Worm (Caenorhabditis elegans): ENCODE data around the gene F27E5.5.

F27E5.5 gene

DNA sequence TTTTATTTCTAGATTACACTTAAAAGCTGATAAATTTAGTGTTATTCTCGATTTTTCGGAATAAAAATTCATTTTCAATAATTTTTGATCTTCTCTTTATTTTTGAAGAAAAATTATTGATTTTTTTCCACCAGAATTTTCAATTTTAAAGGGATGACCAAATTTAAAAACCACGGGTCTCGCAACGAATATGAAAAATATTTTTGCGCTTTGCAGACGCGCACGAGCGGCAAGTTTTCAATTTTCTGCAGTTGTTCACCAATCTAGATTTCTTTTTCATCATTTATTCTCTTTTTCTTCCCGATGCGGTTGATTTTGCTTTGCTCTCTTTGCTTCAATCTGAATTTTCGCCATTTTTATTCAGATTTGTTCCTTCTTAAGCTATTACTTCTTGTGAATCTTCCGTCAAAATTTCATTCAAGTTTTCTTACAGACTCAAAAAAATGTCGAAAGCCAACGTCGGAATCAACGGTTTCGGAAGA, 39.2 kb upstream of the F27E5.5 start, which contains the start of gene gpd-4:
TSS of gene gpd-4 (plus strand) at position 432 of the 482 bp plus-strand sequence.
- TF ChIP-seq unc-39 (tag; optimal IDR thresholded peaks at IDR 0.05) (no peak), pha-4 (tag; optimal IDR thresholded peaks at IDR 0.05) (no peak), elt-1 (tag; optimal IDR thresholded peaks at IDR 0.05) (no peak), nhr-28 (tag; optimal IDR thresholded peaks at IDR 0.05) (no peak), nhr-76 (tag; optimal IDR thresholded peaks at IDR 0.05) (no peak), fkh-2 (tag; optimal IDR thresholded peaks at IDR 0.05) (no peak), nhr-23 (tag; optimal IDR thresholded peaks at IDR 0.05) (no peak), unc-62 (GFP tag; optimal IDR thresholded peaks at IDR 0.05) (no peak), ceh-9 (tag; optimal IDR thresholded peaks at IDR 0.05) (no peak), egl-27 (tag; optimal IDR thresholded peaks at IDR 0.05) (no peak), hmg-11 (tag; optimal IDR thresholded peaks at IDR 0.05) (no peak)

DNA sequence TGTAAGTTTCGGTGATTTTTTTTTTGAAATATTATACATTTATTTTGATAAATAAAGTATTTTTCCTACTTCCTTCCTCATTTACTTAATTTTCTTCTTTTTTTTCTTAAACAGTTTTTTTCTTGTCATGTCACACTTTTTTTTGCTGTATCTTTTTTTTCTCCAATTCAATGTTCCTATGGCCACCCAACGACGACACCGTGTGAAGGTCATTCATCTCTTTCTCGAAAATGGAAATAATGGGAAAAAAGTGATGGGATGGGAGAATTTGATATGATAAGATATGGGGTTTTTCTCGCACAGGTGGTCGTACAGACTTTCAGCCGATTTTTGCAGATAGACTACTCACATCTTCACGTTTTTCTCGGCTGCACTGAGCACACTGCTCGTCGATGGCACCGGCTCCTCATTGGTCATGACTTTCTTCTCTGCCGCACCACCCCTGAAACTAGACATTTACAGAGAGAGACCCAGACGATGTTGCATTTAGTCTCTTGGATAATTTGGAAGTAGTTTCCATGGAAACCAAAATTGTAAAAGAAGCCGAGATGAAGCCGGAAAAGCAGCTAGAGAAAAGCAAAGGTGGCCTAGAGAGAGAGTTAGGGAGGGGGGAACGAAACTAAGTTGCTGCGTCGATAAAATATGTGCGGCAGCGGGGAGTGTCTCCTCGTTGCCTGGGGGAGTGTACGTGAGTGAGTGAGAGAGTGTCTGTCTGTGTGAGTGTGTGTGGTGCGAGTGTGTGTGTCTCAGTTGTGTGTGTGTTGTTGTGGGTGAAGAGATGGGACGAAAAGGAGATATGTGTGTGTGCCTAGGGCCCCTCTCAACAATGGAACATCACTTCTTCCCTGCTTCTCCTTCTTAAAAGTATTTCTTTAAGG, 37.5 kb upstream of the F27E5.5 start, which contains the start of gene daf-19:
TSS of gene daf-19 (minus strand) at position 442 of the 878 bp plus-strand sequence.
- TF ChIP-seq zag-1 (tag; optimal IDR thresholded peaks at IDR 0.05) (no peak), ceh-28 (tag; optimal IDR thresholded peaks at IDR 0.05) (no peak), skn-1 (tag; optimal IDR thresholded peaks at IDR 0.05) (no peak), snpc-4 (tag; optimal IDR thresholded peaks at IDR 0.05) (no peak), nhr-237 (tag; optimal IDR thresholded peaks at IDR 0.05) (no peak), nhr-23 (tag; optimal IDR thresholded peaks at IDR 0.05) (peak; percentile 26), nhr-76 (tag; optimal IDR thresholded peaks at IDR 0.05) (no peak), aly-2 (tag; optimal IDR thresholded peaks at IDR 0.05) (no peak), nhr-11 (tag; optimal IDR thresholded peaks at IDR 0.05) (peak; percentile 95), egl-27 (tag; optimal IDR thresholded peaks at IDR 0.05) (no peak), nhr-77 (tag; optimal IDR thresholded peaks at IDR 0.05) (no peak), mml-1 (tag; optimal IDR thresholded peaks at IDR 0.05) (no peak), nhr-67 (tag; optimal IDR thresholded peaks at IDR 0.05) (no peak), lin-15B (tag; optimal IDR thresholded peaks at IDR 0.05) (peak; percentile 55), ama-1 (optimal IDR thresholded peaks at IDR 0.05) (peak; percentile 38), daf-12 (tag; optimal IDR thresholded peaks at IDR 0.05) (no peak), jun-1 (tag; optimal IDR thresholded peaks at IDR 0.05) (no peak), ztf-11 (tag; optimal IDR thresholded peaks at IDR 0.05) (no peak), elt-3 (tag; optimal IDR thresholded peaks at IDR 0.05) (no peak), mdl-1 (tag; optimal IDR thresholded peaks at IDR 0.05) (no peak), pha-4 (tag; optimal IDR thresholded peaks at IDR 0.05) (peak; percentile 70), fkh-10 (GFP tag; optimal IDR thresholded peaks at IDR 0.05) (peak; percentile 4), ztf-4 (tag; optimal IDR thresholded peaks at IDR 0.05) (no peak), nhr-28 (tag; optimal IDR thresholded peaks at IDR 0.05) (no peak), eor-1 (tag; optimal IDR thresholded peaks at IDR 0.05) (no peak), nhr-12 (tag; optimal IDR thresholded peaks at IDR 0.05) (no peak), sea-2 (GFP tag; optimal IDR thresholded peaks at IDR 0.05) (no peak), tbx-2 (tag; optimal IDR thresholded peaks at IDR 0.05) (peak; percentile 46), unc-62 (GFP tag; optimal IDR thresholded peaks at IDR 0.05) (no peak), ceh-16 (tag; optimal IDR thresholded peaks at IDR 0.05) (no peak), unc-39 (tag; optimal IDR thresholded peaks at IDR 0.05) (no peak), fkh-2 (tag; optimal IDR thresholded peaks at IDR 0.05) (no peak), ceh-82 (tag; optimal IDR thresholded peaks at IDR 0.05) (no peak), ceh-9 (tag; optimal IDR thresholded peaks at IDR 0.05) (no peak), elt-1 (tag; optimal IDR thresholded peaks at IDR 0.05) (no peak), pqm-1 (tag; optimal IDR thresholded peaks at IDR 0.05) (peak; percentile 4), hmg-11 (tag; optimal IDR thresholded peaks at IDR 0.05) (peak; percentile 96), lin-39 (tag; optimal IDR thresholded peaks at IDR 0.05) (peak; percentile 43), lsy-12 (tag; optimal IDR thresholded peaks at IDR 0.05) (peak; percentile 19), R02D3.7 (tag; optimal IDR thresholded peaks at IDR 0.05) (no peak), fos-1 (tag; optimal IDR thresholded peaks at IDR 0.05) (no peak), nhr-25 (tag; optimal IDR thresholded peaks at IDR 0.05) (peak; percentile 7), ZK546.5 (tag; optimal IDR thresholded peaks at IDR 0.05) (no peak), nfya-1 (tag; optimal IDR thresholded peaks at IDR 0.05; ENCODE audit: insufficient read depth) (peak; percentile 76), elt-2 (tag; optimal IDR thresholded peaks at IDR 0.05) (peak; percentile 47), nhr-43 (tag; optimal IDR thresholded peaks at IDR 0.05; ENCODE audit: poor library complexity, severe bottlenecking) (no peak), egl-5 (tag; optimal IDR thresholded peaks at IDR 0.05) (peak; percentile 20)

All from whole organism, L3 larva.